Worm (Caenorhabditis elegans) whole organism, L1 larva: ENCODE data around the gene F49C5.7.

Source experiments
- egl-27 ChIP-seq, 2 experiments: fragments of 150-350 bp in 1 of 2; sonication (generic microtip); optimal IDR thresholded peaks; 3 replicates each; lab custom pipeline; 2017 to 2018; ENCODE audit warnings: missing biosample characterization in 2 of 2, missing genetic modification characterization in 2 of 2, missing genetic modification reagents in 2 of 2
- hlh-4 ChIP-seq: sonication (generic microtip); optimal IDR thresholded peaks from 2 replicates; lab custom pipeline; 2016; ENCODE audit warnings: mild to moderate bottlenecking, missing genetic modification characterization, missing compliant biosample characterization
- snpc-4 ChIP-seq: fragments of 150-350 bp; optimal IDR thresholded peaks from 2 replicates; lab custom pipeline; 2014; ENCODE audit warnings: missing biosample characterization, missing genetic modification characterization
- unc-98 ChIP-seq: fragments of 200-800 bp; sonication (Bioruptor generic); IDR thresholded peaks from 2 replicates; pipeline ENCODE4 v1.3.6; 2022; ENCODE audit warnings: missing genetic modification characterization, missing compliant biosample characterization

DNA sequence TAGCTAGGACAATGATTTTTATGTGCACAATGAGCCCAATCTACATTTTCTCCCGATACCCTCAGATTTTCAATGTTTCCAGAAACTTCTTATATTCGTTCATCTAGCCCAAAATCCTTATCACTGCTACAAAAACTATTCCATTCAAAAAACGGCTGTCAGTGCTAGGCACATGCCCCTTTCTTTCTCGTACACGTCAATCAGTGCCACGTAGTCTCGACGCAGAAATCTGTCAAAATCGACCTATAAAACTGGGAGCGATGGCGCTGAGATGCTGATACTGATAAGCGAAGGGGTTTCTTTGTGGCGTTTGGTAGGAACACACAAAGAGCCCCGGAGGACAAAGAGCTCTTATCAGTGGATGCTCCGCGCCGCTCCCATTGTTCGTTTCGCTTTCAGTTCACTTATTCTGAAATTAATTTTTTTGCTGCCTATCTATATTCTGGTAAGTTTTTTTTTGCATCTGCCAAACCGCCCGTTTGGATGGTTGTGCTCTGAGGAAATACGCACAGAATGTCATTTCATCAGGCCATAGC, 47.1 kb upstream of the F49C5.7 start, which contains the start of gene srh-70:
- TF ChIP-seq egl-27 (tag; optimal IDR thresholded peaks at IDR 0.05; lab: Kevin White, UChicago), result no peak
- no peak for TF ChIP-seq unc-98 (GFP tag; lab: Robert Waterston, UW)
- no peak for TF ChIP-seq snpc-4
- no peak for TF ChIP-seq hlh-4
